Worm (Caenorhabditis elegans) whole organism, early embryonic: ENCODE data around the gene unc-51.

Experiments
- B0310.2 ChIP-seq: sonication (generic microtip); optimal IDR thresholded peaks from 2 replicates; lab custom pipeline; 2016; ENCODE audit warnings: mild to moderate bottlenecking, missing genetic modification characterization, missing compliant biosample characterization
- F13C5.2 ChIP-seq: sonication (generic microtip); optimal IDR thresholded peaks from 2 replicates; lab custom pipeline; 2017; ENCODE audit warnings: mild to moderate bottlenecking, missing genetic modification characterization, inconsistent platforms, missing compliant biosample characterization
- aly-1 ChIP-seq: sonication (generic microtip); optimal IDR thresholded peaks from 2 replicates; lab custom pipeline; 2016; ENCODE audit warnings: missing genetic modification characterization, missing compliant biosample characterization
- ama-1 ChIP-seq: fragments of 150-350 bp; optimal IDR thresholded peaks from 2 replicates; lab custom pipeline; 2014
- ceh-13 ChIP-seq: fragments of 200-800 bp; sonication (Bioruptor generic); optimal IDR thresholded peaks from 2 replicates; lab custom pipeline; 2018; ENCODE audit warnings: mild to moderate bottlenecking, missing genetic modification characterization, missing compliant biosample characterization
- ceh-36 ChIP-seq: sonication (generic microtip); optimal IDR thresholded peaks from 2 replicates; lab custom pipeline; 2016; ENCODE audit warnings: missing genetic modification characterization, inconsistent platforms, missing compliant biosample characterization
- ets-7 ChIP-seq: sonication (generic microtip); optimal IDR thresholded peaks from 2 replicates; lab custom pipeline; 2016; ENCODE audit warnings: missing genotype, missing genetic modification characterization, missing compliant biosample characterization
- flt-1 ChIP-seq: fragments of 200-800 bp; sonication (Bioruptor generic); IDR thresholded peaks from 2 replicates; pipeline ENCODE4 v1.3.6; 2022; ENCODE audit warnings: missing genetic modification characterization, missing compliant biosample characterization
- hmbx-1 ChIP-seq: sonication (generic microtip); optimal IDR thresholded peaks from 2 replicates; lab custom pipeline; 2016; ENCODE audit warnings: mild to moderate bottlenecking, missing genetic modification characterization, missing compliant biosample characterization
- hmg-4 ChIP-seq: fragments of 200-800 bp; sonication (Bioruptor generic); optimal IDR thresholded peaks from 2 replicates; lab custom pipeline; 2018; ENCODE audit warnings: mild to moderate bottlenecking, missing genetic modification characterization, missing compliant biosample characterization
- hnd-1 ChIP-seq: sonication (generic microtip); optimal IDR thresholded peaks from 2 replicates; lab custom pipeline; 2016; ENCODE audit warnings: missing genetic modification characterization, missing compliant biosample characterization
- pes-1 ChIP-seq: fragments of 200-800 bp; sonication (Bioruptor generic); IDR thresholded peaks from 2 replicates; pipeline ENCODE4 v1.3.6; 2022; ENCODE audit warnings: missing genetic modification reagents, missing genetic modification characterization, missing compliant biosample characterization
- scrt-1 ChIP-seq: fragments of 200-800 bp; sonication (Bioruptor generic); IDR thresholded peaks from 2 replicates; pipeline ENCODE4 v1.3.6; 2022; ENCODE audit warnings: missing genetic modification characterization, missing compliant biosample characterization
- sea-1 ChIP-seq: fragments of 200-800 bp; sonication (Bioruptor generic); conservative IDR thresholded peaks from 2 replicates; pipeline ENCODE4 v1.3.6; 2022; ENCODE audit warnings: missing genetic modification characterization, missing compliant biosample characterization
- tbx-11 ChIP-seq: fragments of 200-800 bp; sonication (Bioruptor generic); IDR thresholded peaks from 2 replicates; pipeline ENCODE4 v1.3.6; 2022; ENCODE audit warnings: missing genetic modification characterization, missing compliant biosample characterization
- tbx-37 ChIP-seq: fragments of 200-800 bp; sonication (Bioruptor generic); conservative IDR thresholded peaks from 2 replicates; pipeline ENCODE4 v1.3.6; 2022; ENCODE audit warnings: missing genetic modification reagents, missing genetic modification characterization, missing compliant biosample characterization
- tra-4 ChIP-seq: sonication (generic microtip); optimal IDR thresholded peaks from 2 replicates; lab custom pipeline; 2017; ENCODE audit warnings: missing genetic modification characterization, missing compliant biosample characterization

Gene unc-51

DNA sequence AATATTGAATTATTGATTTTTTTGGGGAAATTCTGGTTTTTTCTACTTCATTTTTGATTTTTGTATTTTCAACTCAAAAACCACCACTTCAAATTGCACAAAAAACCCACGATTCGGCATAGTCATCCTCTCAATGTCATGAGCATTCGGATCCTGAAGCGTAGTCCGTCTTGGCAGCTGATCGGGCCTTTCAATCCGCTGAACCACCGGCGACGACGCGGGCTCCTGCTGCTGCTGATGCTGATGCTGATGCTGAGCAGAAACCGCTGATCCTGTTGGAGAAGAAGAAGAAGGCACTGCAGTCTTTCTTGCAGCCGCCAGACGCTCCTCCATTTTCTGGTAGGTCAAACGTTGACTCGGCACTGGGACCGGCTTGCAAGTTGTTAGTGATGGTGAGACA is 5.2 kb downstream of the unc-51 start:
- no peak for TF ChIP-seq aly-1 (tag; lab: Kevin White, UChicago)
- TF ChIP-seq hmbx-1, result no peak
- TF ChIP-seq pes-1 (GFP tag; lab: Robert Waterston, UW), result no peak
- TF ChIP-seq tbx-11 (GFP tag; lab: Robert Waterston, UW), result no peak

DNA sequence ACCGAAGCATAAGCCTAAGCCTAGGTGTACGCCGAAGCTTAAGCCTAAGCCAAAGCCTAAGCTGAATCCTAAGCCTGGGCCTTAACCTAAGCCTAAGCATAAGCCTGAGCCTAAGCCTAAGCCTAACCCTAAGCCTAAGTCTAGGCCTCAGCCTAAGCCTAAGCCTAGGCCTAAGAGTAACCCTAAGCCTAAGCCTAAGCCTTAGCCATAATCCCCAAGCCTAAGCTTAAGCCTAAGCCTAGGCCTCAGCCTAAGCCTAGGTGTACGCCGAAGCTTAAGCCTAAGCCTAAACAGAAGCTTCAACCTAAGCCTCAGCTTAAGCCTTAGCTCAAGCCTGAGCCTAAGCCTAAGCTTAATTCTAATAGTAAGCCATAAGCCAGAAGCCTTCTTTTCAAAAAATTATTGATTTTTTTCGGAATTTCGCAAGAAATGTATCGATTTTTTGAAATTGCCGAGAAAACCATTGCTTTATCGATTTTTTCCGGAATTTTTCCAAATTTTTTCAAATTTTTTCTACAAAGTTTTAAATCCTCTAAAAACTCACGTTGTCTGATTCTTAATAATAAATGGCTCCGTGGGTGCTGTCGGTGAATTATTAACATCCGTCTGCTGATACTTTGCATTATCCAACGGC is 6.0 kb downstream of the unc-51 start:
- TF ChIP-seq hmbx-1 (no peak), scrt-1 (GFP tag; lab: Robert Waterston, UW) (no peak), ceh-36 (tag; lab: Kevin White, UChicago) (peak; percentile 93), flt-1 (GFP tag; lab: Robert Waterston, UW) (no peak), B0310.2 (tag; lab: Kevin White, UChicago) (no peak), tbx-11 (GFP tag; lab: Robert Waterston, UW) (no peak), tra-4 (tag; lab: Kevin White, UChicago) (no peak), ama-1 (lab: Kevin White, UChicago) (peak; percentile 13), tbx-37 (GFP tag; lab: Robert Waterston, UW) (no peak), sea-1 (GFP tag; lab: Robert Waterston, UW) (no peak), ceh-13 (GFP tag; lab: Kevin White, UChicago) (no peak), ets-7 (tag; lab: Kevin White, UChicago) (no peak), aly-1 (tag; lab: Kevin White, UChicago) (no peak)

DNA sequence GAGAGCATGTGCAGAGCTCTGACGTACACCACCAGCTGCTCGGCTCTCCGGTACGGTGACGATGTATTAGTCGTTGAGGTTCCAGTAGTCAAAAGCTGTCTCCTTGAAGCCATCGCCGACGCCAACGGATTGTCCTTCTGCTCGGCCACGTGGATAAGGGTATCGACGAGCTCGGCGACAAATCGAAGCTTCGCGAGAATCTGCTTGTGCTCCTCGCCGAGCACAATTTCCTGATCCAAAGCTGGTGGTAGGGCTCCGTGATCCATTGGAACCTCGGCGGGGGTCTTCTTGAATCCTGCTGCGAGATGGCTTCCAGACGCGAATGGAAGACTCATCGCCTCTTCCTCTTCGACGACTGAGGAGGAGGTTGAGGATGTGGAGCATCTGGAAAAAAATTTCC is 6.8 kb downstream of the unc-51 start:
- TF ChIP-seq ama-1 (lab: Kevin White, UChicago) (no peak), hmg-4 (GFP tag; lab: Kevin White, UChicago) (no peak), pes-1 (GFP tag; lab: Robert Waterston, UW) (no peak), tra-4 (tag; lab: Kevin White, UChicago) (no peak), hnd-1 (no peak), hmbx-1 (no peak), B0310.2 (tag; lab: Kevin White, UChicago) (no peak)

DNA sequence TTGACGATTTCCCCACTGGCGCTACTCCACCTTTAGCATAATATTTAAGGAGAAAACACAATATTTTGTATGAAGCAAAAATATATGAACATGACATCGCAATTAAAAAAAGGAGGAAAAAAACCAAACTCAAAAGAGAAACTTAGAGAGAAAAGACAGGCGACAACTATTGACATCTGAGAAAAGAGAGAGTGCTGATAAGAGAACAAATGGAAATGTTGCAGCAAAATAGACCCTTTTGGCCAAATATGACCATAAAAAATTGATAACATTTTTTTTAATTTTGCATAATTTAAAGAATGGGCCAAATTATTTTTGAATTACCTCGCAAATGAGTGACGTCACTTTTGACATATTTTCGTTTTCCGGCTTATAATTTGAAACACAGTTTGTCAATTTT is 9.6 kb downstream of the unc-51 start:
- TF ChIP-seq tbx-11 (GFP tag; lab: Robert Waterston, UW) (no peak), aly-1 (tag; lab: Kevin White, UChicago) (no peak), ama-1 (lab: Kevin White, UChicago) (no peak), hmg-4 (GFP tag; lab: Kevin White, UChicago) (no peak), ceh-36 (tag; lab: Kevin White, UChicago) (no peak), scrt-1 (GFP tag; lab: Robert Waterston, UW) (no peak), sea-1 (GFP tag; lab: Robert Waterston, UW) (no peak), flt-1 (GFP tag; lab: Robert Waterston, UW) (no peak), tra-4 (tag; lab: Kevin White, UChicago) (no peak), pes-1 (GFP tag; lab: Robert Waterston, UW) (no peak), hmbx-1 (no peak), F13C5.2 (tag; lab: Kevin White, UChicago) (no peak), tbx-37 (GFP tag; lab: Robert Waterston, UW) (no peak)

DNA sequence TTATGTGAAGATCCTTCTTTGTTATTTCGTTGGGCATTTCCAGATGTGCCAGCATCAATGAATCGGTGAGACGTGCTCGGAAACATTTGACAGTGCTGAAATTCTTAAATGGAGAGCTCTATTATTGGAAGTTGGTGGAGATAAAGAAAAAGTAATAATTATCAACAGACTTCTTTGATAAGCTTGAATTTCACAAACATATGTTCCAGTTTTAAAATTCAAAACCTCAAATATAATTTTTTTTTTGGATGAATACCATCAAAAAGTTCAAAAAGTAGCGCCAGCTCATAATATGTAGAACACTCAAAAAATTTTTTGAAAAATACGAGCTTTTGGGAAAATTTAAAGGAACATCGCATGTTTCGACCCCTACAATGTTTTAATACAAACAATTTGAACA is 10.2 kb downstream of the unc-51 start, which contains the start of gene Y60A3A.25:
Gene Y60A3A.25, minus strand, starts transcription at position 101 of the 400 bp plus-strand sequence.
- TF ChIP-seq sea-1 (GFP tag; lab: Robert Waterston, UW) (no peak), tbx-37 (GFP tag; lab: Robert Waterston, UW) (no peak), ceh-36 (tag; lab: Kevin White, UChicago) (no peak), hmg-4 (GFP tag; lab: Kevin White, UChicago) (no peak), pes-1 (GFP tag; lab: Robert Waterston, UW) (no peak)

DNA sequence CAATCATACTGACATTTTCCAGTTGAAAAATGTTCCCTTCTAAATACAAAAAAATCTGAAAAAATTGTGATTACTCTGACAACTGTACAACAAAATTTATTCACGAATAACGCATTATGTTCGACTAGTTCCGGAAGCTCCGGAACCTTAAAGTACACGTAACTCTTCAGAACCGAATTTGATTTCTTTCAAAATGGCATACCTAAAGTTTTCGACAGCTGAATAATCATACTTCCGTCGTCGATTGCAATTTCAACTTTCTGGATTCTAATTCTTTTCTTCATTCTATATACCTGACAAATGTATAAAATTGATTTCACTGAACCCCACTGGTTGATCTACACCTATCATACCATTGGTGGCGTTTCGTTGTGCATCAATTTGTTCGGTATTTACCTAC is 16.6 kb downstream of the unc-51 start, which contains the start of gene sri-67:
Gene sri-67, plus strand, starts transcription at position 301 of the 400 bp plus-strand sequence.
- no peak for TF ChIP-seq ama-1 (lab: Kevin White, UChicago)
- no peak for TF ChIP-seq aly-1 (tag; lab: Kevin White, UChicago)
- TF ChIP-seq ets-7 (tag; lab: Kevin White, UChicago), result no peak
- no peak for TF ChIP-seq scrt-1 (GFP tag; lab: Robert Waterston, UW)
- TF ChIP-seq B0310.2 (tag; lab: Kevin White, UChicago), result no peak
- TF ChIP-seq tbx-11 (GFP tag; lab: Robert Waterston, UW), result no peak
- no peak for TF ChIP-seq hnd-1
- TF ChIP-seq ceh-13 (GFP tag; lab: Kevin White, UChicago), result no peak
- no peak for TF ChIP-seq F13C5.2 (tag; lab: Kevin White, UChicago)
- TF ChIP-seq tbx-37 (GFP tag; lab: Robert Waterston, UW), result no peak
- TF ChIP-seq hmbx-1, result no peak
- TF ChIP-seq flt-1 (GFP tag; lab: Robert Waterston, UW), result no peak
- no peak for TF ChIP-seq pes-1 (GFP tag; lab: Robert Waterston, UW)

DNA sequence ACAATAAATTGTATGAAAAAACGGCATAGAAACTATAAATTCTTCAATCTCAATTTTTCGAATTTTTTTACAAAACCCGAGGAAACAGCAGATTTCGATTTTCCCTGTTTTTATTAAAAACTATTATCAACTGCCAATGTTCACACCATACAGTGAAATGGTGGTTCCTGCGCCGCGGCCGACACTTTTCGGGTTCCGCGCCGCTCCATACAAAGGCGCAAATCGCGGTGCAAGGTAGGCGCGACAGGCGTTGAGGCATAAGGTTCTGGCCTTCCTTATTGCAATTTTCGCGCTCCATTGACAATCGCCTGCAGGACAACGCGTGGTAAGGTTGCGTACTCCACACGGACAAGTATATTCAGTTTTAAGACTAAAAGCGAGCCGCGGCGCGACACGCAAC is 17.5 kb downstream of the unc-51 start:
- TF ChIP-seq ama-1 (lab: Kevin White, UChicago) (no peak), hmg-4 (GFP tag; lab: Kevin White, UChicago) (no peak), hmbx-1 (no peak), pes-1 (GFP tag; lab: Robert Waterston, UW) (no peak), scrt-1 (GFP tag; lab: Robert Waterston, UW) (no peak), flt-1 (GFP tag; lab: Robert Waterston, UW) (no peak), F13C5.2 (tag; lab: Kevin White, UChicago) (no peak)

DNA sequence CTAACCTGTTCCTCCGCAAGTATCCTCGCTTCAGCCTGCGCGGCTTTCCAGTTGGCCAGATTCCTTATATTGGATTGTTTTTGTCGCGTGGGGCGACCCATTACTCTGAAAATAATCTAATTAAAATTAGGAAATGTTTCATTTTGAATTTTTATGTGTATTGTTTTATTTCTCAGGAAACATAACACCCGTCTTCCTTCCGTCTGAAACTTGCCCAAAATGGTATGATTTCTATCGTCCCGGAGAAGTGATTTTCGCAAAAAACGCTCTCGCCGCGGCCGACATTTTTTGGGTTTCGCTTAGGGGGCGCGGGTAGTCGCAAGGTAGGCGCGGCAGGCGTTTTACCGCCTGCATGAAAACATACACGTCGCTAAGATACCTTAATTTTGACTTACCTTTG is 18.1 kb downstream of the unc-51 start, which contains the start of gene clec-260:
Gene clec-260, minus strand, starts transcription at position 101 of the 400 bp plus-strand sequence.
- no peak for TF ChIP-seq flt-1 (GFP tag; lab: Robert Waterston, UW)
- no peak for TF ChIP-seq tbx-37 (GFP tag; lab: Robert Waterston, UW)
- no peak for TF ChIP-seq ama-1 (lab: Kevin White, UChicago)
- no peak for TF ChIP-seq hnd-1
